Worm (Caenorhabditis elegans): ENCODE data around the gene R12B2.8.
A peak's percentile ranks its signal among the peaks of the same experiment; 100 is the strongest.

Gene R12B2.8

DNA sequence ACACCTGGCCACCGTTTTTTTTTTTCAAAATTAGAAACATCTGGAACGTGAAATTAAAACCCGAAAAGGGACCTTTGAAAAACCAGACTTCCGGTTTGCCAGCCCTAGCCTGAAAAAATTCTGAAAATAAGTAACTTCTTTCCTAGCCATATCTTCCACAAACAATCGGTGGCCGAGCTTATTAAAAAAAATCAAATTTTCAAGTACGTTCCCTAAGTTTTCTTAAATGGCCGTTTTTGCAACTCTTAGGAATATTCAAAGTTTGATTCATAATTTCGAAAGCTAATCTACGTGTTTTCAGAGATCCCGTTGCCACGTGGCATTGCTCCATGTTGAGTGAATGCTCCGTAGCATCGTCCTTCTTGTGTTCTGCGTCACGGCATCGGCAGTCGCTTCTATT is at the start of gene R12B2.8:
Gene R12B2.8 (plus strand): TSS at position 301 of the 400 bp plus-strand sequence.
- TF ChIP-seq W03F9.2 (tag; optimal IDR thresholded peaks at IDR 0.05) (no peak), him-1 (tag; optimal IDR thresholded peaks at IDR 0.05) (no peak), dao-5 (tag; optimal IDR thresholded peaks at IDR 0.05) (no peak)

DNA sequence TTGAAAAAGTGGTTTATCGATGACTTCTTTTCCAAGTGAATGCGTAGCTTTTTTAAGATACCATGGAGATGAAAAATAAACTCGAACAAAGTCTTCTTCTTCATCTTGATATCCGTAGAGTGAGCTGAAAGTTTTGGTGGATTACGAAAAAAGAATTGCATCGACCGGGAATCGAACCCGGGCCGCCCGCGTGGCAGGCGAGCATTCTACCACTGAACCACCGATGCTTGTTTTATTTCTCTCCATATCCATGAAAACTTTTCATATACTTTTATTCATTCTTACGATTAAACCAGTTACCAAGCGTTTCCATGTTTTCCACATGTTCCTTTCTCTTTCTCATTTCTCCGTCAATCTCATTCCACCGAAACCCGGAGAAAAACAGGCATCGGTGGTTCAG is 41.6 kb upstream of the R12B2.8 start:
- no peak for TF ChIP-seq W03F9.2 (tag; optimal IDR thresholded peaks at IDR 0.05)
- no peak for TF ChIP-seq him-1 (tag; optimal IDR thresholded peaks at IDR 0.05)
- TF ChIP-seq dao-5 (tag; optimal IDR thresholded peaks at IDR 0.05) = no peak

DNA sequence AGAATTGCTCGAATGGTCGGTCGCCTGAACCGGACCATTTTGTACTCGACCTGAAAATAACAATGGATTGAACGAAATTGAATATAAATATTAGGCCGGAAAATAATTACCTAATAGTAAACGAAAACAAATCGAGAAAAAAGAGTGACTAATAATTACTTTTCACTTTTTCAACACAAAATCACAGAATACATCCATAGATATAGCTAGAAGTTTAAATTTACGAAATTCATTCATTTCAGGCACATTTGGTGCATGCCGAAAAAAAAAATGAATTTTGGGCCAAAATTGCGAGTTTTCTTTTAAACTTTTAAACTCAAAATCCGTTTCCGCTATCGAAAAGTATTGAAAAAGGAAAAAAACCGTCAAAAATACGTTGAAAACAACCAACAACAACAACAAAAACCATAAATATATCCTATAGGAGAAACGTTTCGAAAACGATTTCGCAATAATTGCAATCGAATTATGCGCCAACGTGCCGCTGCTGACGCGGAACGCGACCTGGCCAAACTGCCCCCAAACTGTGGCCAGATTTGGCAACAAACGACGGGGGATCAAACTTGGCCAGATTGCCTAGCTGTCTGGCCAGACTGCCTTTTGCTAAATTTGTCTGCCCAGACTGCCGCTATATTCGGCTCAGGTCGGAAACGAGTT is 38.3 kb upstream of the R12B2.8 start, which contains the start of gene Y37B11A.3:
Gene Y37B11A.3 (minus strand): TSS at position 51 of the 657 bp plus-strand sequence.
- TF ChIP-seq him-1 (tag; optimal IDR thresholded peaks at IDR 0.05) (peak; percentile 15), dao-5 (tag; optimal IDR thresholded peaks at IDR 0.05) (no peak), W03F9.2 (tag; optimal IDR thresholded peaks at IDR 0.05) (peak; percentile 3)

DNA sequence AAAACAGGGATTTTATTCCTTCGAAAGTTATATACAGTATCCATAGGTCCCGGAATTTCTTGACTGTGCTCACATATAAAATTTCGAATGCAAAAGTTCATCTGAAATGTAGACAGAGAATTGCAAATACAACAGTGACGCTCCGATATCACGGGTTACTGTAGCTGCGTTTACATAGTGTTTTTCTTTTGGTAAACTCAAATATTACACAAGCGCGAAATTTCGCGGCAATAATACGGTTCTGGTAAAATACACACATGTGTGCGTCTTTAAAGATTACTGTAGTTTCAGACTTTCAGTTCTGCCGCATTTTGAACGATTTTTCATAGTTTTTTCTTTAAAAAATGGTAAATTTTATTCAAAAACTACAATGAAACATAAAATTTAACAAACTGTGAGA is 33.2 kb upstream of the R12B2.8 start, which contains the start of gene rev-3:
Gene rev-3 (minus strand): TSS at position 101 of the 400 bp plus-strand sequence.
- TF ChIP-seq W03F9.2 (tag; optimal IDR thresholded peaks at IDR 0.05) (no peak), dao-5 (tag; optimal IDR thresholded peaks at IDR 0.05) (no peak), him-1 (tag; optimal IDR thresholded peaks at IDR 0.05) (no peak)

DNA sequence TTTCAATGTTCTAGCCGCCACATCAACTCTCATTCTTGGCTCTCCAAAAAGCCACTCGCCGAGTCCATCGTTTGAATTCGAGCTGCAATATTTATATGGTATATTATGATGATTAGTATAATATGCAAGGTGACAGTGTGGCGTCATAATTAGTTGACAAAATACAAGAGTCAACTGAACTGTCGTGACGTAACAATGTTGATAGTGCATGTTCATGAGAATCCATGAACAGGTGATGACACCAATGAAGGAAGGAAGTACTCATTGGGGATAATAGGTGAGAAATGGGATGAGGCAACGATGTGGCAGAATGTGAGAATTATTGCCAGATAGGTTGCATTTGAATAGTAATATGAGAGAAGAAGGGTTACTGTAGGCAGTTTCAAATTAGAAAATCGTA is 28.7 kb upstream of the R12B2.8 start:
- TF ChIP-seq him-1 (tag; optimal IDR thresholded peaks at IDR 0.05) (no peak), dao-5 (tag; optimal IDR thresholded peaks at IDR 0.05) (no peak)

DNA sequence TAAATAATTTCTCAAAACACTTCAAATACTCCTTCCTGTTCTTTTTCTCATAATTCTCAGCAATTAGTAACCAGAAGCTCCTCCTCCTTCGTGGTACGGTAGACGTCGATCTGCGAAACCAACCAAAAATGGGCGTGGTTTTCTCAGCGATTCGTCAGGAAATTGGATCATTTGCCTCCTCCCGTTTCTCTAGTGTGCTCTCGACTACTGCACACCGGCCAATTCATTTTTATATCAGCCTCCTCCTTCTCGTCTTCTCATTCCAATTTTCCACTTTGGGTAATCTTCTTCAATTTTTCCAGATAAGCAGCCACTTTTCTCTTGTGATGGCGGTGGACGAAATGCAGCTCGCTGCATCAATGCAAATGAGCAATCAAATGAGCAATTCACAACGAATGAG is 25.0 kb upstream of the R12B2.8 start, which contains the start of gene ceh-10:
Gene ceh-10 (plus strand): TSS at position 301 of the 400 bp plus-strand sequence.
- TF ChIP-seq him-1 (tag; optimal IDR thresholded peaks at IDR 0.05) = no peak

DNA sequence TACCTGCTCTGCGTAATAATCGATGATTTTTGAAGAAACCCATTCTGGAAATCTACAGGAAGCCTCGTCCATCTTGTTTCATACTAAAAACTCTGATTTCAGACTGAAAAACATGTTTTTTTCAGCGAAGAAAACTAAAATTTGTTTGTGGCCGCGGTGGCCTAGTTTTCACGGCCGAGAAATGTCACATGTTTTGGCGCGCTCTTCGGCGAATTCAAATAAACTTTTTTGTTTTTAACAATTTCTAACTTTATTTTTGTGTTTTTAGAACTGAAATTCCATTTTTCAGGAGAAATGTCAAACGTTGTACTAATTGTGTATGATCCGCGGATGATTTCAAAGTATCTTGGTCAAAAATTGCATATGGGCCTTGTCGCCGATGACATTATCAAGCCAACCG is 20.7 kb upstream of the R12B2.8 start, which contains the start of the genes polq-1 and him-10:
Gene polq-1 (minus strand): TSS at position 190 of the 400 bp plus-strand sequence.
Gene him-10 (plus strand): TSS at position 290 of the 400 bp plus-strand sequence.
- TF ChIP-seq him-1 (tag; optimal IDR thresholded peaks at IDR 0.05) (no peak), dao-5 (tag; optimal IDR thresholded peaks at IDR 0.05) (no peak), W03F9.2 (tag; optimal IDR thresholded peaks at IDR 0.05) (peak; percentile 42)

DNA sequence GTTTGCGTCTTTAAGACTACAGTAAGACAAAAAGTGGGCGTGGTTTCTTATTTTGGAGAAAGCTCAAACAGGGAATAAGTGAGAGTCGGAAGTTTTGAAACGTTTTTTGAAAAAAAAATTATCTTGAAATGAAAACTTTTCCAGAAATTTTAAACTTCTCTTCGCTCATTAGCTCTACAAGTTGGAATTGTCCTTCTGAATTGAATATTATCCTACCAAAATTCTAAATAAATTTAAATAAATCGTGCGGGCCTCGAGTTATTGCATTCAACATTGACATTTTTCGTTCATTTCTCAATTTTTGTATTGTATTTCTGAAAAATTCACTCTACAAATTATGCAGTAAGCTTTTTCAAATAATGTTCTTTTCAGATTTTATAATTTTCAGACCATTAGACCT is 18.4 kb upstream of the R12B2.8 start, which contains the start of gene R12B2.3:
Gene R12B2.3 (plus strand): TSS at position 301 of the 400 bp plus-strand sequence.
- no peak for TF ChIP-seq dao-5 (tag; optimal IDR thresholded peaks at IDR 0.05)
- TF ChIP-seq him-1 (tag; optimal IDR thresholded peaks at IDR 0.05) = no peak
- no peak for TF ChIP-seq W03F9.2 (tag; optimal IDR thresholded peaks at IDR 0.05)

DNA sequence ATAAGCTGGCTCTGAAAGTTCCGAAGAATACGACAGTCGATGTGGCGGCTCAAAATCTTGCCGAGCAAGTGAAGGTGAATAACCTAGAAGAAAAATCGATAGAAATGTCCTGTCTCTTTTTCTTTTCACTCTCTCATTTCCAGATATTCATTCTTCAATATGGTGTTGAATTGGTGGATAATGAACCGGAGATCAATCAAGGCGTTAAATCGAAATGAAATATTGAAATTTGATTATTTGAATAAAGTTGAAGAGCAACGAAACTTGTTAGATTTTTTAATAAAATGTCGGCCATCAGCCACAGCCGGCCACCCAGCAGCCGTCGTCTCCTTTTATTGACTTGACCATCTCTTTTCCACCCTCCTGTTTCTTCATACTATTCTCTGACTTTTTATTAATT is 17.0 kb upstream of the R12B2.8 start, which contains the start of gene R12B2.2:
Gene R12B2.2 (plus strand): TSS at position 301 of the 400 bp plus-strand sequence.
- TF ChIP-seq W03F9.2 (tag; optimal IDR thresholded peaks at IDR 0.05) (no peak), dao-5 (tag; optimal IDR thresholded peaks at IDR 0.05) (no peak), him-1 (tag; optimal IDR thresholded peaks at IDR 0.05) (no peak)

DNA sequence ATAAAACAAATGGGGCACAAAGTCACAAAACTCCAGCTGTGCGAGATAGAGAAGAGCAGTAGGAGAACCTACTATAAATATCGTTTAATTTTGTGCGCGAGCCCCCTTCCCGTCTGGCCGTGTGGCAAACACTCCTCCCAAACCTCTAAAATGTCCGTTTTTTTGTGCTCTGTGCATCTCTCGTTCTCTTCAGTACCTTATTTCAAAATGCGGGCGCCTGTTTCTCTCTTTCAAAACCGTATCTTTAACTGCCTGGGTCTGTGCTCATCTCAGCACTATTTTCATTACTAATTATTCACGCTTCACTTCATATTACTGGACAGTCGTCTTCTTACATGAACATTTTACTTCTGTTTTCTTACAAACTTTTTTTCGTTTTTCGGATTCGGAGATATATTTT is 13.7 kb upstream of the R12B2.8 start:
- no peak for TF ChIP-seq W03F9.2 (tag; optimal IDR thresholded peaks at IDR 0.05)
- no peak for TF ChIP-seq him-1 (tag; optimal IDR thresholded peaks at IDR 0.05)
- no peak for TF ChIP-seq dao-5 (tag; optimal IDR thresholded peaks at IDR 0.05)

DNA sequence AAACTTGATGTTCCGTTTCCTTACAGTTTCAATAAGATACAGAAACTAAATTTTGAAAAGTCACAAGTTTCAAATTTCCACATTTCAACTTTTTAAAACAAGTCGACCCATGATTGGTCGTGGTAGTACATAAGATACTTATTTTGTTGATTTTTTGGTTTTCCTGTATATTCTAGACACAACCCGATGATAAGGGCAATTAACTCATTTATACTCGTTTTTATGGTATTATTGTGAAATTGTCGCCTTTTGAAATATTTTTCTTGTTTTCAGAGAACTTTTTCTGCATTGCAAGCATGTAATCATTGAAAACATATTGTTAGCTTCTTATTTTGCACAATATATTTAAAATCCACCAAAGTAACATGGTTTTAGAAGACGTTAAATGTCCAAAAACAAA is 11.8 kb upstream of the R12B2.8 start:
- no peak for TF ChIP-seq dao-5 (tag; optimal IDR thresholded peaks at IDR 0.05)
- no peak for TF ChIP-seq him-1 (tag; optimal IDR thresholded peaks at IDR 0.05)

DNA sequence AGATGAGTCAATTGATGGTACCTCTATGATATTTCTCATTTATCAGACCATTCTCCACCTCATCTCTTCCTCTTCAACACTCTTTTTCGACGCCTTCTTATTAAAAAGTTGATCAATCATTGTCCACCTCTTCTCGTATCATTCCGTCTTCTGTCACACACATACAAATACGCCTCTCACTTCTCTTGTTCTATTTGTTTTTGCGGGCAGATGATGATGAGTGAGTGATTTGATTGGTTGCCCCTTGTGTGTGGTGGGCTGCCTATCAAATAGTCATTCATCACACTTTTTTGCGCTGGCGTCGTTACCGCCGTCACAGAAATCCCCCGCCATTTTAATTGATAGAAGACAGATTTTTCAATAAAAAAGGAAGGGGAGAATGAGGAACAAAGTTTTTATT is 11.0 kb upstream of the R12B2.8 start:
- TF ChIP-seq him-1 (tag; optimal IDR thresholded peaks at IDR 0.05) = no peak
- no peak for TF ChIP-seq W03F9.2 (tag; optimal IDR thresholded peaks at IDR 0.05)
- TF ChIP-seq dao-5 (tag; optimal IDR thresholded peaks at IDR 0.05) = no peak

DNA sequence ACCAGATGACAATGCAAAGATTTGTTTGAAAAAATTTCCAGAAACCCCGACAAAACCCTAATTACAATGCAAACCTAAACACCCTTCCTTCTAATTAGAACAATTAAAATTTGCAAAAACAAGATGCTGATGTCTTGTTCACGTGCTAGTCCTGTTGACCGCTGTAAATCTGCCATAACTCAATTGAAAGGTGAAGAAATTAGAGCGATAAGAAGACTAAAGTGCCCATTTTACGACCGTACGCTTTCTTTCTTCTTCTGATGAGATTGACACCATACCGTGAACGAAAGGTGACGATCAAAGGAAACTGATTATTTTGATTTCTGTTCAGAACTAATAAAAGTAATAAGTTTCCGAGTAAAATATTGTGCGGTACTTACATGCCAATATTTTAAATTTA is 10.2 kb upstream of the R12B2.8 start:
- TF ChIP-seq dao-5 (tag; optimal IDR thresholded peaks at IDR 0.05) (no peak), him-1 (tag; optimal IDR thresholded peaks at IDR 0.05) (no peak), W03F9.2 (tag; optimal IDR thresholded peaks at IDR 0.05) (peak; percentile 1)

DNA sequence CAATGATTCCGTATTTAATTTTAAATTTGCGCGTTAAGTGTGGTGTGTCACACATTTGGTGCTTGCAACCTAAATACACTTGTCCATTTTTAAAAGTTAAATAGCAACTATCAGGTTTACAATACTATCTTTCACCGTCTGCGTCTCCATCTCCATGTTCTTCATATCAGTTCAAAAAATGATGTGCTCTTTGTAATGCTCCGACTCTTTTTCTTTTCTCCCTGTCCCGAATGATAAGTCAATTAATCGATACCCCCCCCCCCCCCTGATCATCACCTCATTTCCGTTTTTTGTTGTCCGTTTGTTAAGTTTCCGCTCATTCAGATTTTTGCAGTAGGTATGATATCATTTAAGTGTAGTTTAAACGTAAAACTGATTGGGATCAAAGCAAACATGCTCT is 9.6 kb upstream of the R12B2.8 start:
- no peak for TF ChIP-seq him-1 (tag; optimal IDR thresholded peaks at IDR 0.05)
- TF ChIP-seq W03F9.2 (tag; optimal IDR thresholded peaks at IDR 0.05) = no peak
- no peak for TF ChIP-seq dao-5 (tag; optimal IDR thresholded peaks at IDR 0.05)

DNA sequence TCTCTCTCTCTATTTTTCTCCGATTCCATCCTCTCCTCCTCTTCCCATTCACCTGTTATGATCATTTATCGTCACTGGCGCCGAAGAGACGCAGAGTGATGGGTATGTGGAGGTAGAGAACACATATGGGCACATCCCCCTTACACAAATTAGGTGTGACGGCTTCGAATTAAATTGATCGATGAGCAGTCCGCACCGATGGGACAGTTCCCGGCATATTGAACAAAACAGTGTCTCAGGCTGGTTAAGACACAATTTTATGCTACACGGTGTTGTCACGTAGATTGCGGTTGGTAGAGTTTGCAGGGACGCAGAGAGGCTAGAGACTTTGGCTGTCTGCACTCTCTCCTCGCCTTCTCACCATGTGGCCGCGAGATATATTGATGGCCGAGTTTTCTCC is 8.9 kb upstream of the R12B2.8 start, which contains the start of gene R12B2.7:
Gene R12B2.7 (plus strand): TSS at position 247 of the 400 bp plus-strand sequence.
- TF ChIP-seq him-1 (tag; optimal IDR thresholded peaks at IDR 0.05) (no peak), W03F9.2 (tag; optimal IDR thresholded peaks at IDR 0.05) (no peak), dao-5 (tag; optimal IDR thresholded peaks at IDR 0.05) (no peak)
